Fruit fly (Drosophila melanogaster) whole organism, wandering third instar larva: Measurements from ENCODE around the gene CG6700.

ENCODE experiments used
- Abd-B ChIP-seq: fragments of >200 bp; optimal IDR thresholded peaks from 2 replicates; lab custom pipeline; 2017; ENCODE audit warnings: missing biosample characterization, missing genetic modification characterization
- CG32264 ChIP-seq: fragments of 200-800 bp; sonication (Bioruptor generic); optimal IDR thresholded peaks from 2 replicates; lab custom pipeline; 2016; ENCODE audit warnings: missing biosample characterization, missing genetic modification characterization
- CG9705 ChIP-seq: fragments of 200-800 bp; sonication (Bioruptor generic); optimal IDR thresholded peaks from 2 replicates; lab custom pipeline; 2018; ENCODE audit warnings: missing biosample characterization, mild to moderate bottlenecking, missing genetic modification characterization
- Dfd ChIP-seq: fragments of >200 bp; optimal IDR thresholded peaks from 2 replicates; lab custom pipeline; 2017; ENCODE audit warnings: missing biosample characterization, missing genetic modification characterization
- GATAd ChIP-seq: sonication (Bioruptor generic); optimal IDR thresholded peaks from 2 replicates; lab custom pipeline; 2016; ENCODE audit warnings: missing biosample characterization, missing genetic modification characterization
- Hr78 ChIP-seq: fragments of >200 bp; optimal IDR thresholded peaks from 2 replicates; lab custom pipeline; 2017; ENCODE audit warnings: missing biosample characterization, missing genetic modification characterization
- Hr83 ChIP-seq: fragments of 200-300 bp; sonication (Bioruptor generic); optimal IDR thresholded peaks from 2 replicates; lab custom pipeline; 2016; ENCODE audit warnings: missing biosample characterization, mild to moderate bottlenecking, missing genetic modification characterization, moderate library complexity; ENCODE audit not compliant: poor library complexity, severe bottlenecking
- Jra ChIP-seq: sonication (Bioruptor generic); optimal IDR thresholded peaks from 2 replicates; lab custom pipeline; 2016; ENCODE audit warnings: missing biosample characterization, missing genetic modification characterization
- Myc ChIP-seq: fragments of >200 bp; optimal IDR thresholded peaks from 2 replicates; lab custom pipeline; 2017
- N ChIP-seq: fragments of >200 bp; optimal IDR thresholded peaks from 2 replicates; lab custom pipeline; 2018; ENCODE audit warnings: missing biosample characterization, missing external identifiers, missing genetic modification characterization
- OdsH ChIP-seq: fragments of 200-800 bp; sonication (Bioruptor generic); optimal IDR thresholded peaks from 2 replicates; lab custom pipeline; 2016; ENCODE audit warnings: missing biosample characterization, mild to moderate bottlenecking, missing genetic modification characterization
- Rel ChIP-seq, 2 experiments: fragments of 200-800 bp; sonication (Bioruptor generic) in 1 of 2; optimal IDR thresholded peaks; 2 replicates in 1 of 2; 3 replicates in 1 of 2; lab custom pipeline; 2016 to 2019; ENCODE audit warnings: mild to moderate bottlenecking in 2 of 2, missing biosample characterization in 2 of 2, missing genetic modification characterization in 2 of 2, moderate library complexity in 1 of 2
- Sp1 ChIP-seq: fragments of 200-800 bp; sonication (Bioruptor generic); optimal IDR thresholded peaks from 3 replicates; lab custom pipeline; 2019; ENCODE audit warnings: missing biosample characterization, mild to moderate bottlenecking, missing genetic modification characterization, moderate library complexity
- Vsx2 ChIP-seq: fragments of 200-300, 225-300 bp; sonication (Bioruptor generic); optimal IDR thresholded peaks from 2 replicates; lab custom pipeline; 2018; ENCODE audit warnings: missing biosample characterization, missing genetic modification characterization; ENCODE audit not compliant: partially characterized antibody
- br ChIP-seq: fragments of 200-800 bp; sonication (Bioruptor generic); optimal IDR thresholded peaks from 2 replicates; lab custom pipeline; 2016; ENCODE audit warnings: missing biosample characterization, missing genetic modification characterization
- brk ChIP-seq: fragments of 200-800 bp; sonication (Bioruptor generic); optimal IDR thresholded peaks from 2 replicates; lab custom pipeline; 2016; ENCODE audit warnings: missing biosample characterization, mild to moderate bottlenecking, missing genetic modification characterization
- dl ChIP-seq, 2 experiments: fragments of 175-275, 200-275 bp in 1 of 2; fragments of 200-275 bp in 1 of 2; sonication (Bioruptor generic); optimal IDR thresholded peaks; lab custom pipeline; 2018; ENCODE audit warnings: mild to moderate bottlenecking in 2 of 2, missing biosample characterization in 2 of 2, missing genetic modification characterization in 2 of 2, moderate library complexity in 2 of 2; ENCODE audit not compliant: partially characterized antibody in 2 of 2, insufficient read depth in 1 of 2
- dmrt93B ChIP-seq: fragments of 200-800 bp; sonication (Bioruptor generic); optimal IDR thresholded peaks from 2 replicates; lab custom pipeline; 2018; ENCODE audit warnings: missing biosample characterization, mild to moderate bottlenecking, missing genetic modification characterization
- dsf ChIP-seq: sonication (Bioruptor generic); optimal IDR thresholded peaks from 2 replicates; lab custom pipeline; 2016; ENCODE audit warnings: missing biosample characterization, missing genetic modification characterization, borderline replicate concordance
- ey ChIP-seq: fragments of 200-800 bp; sonication (Bioruptor generic); optimal IDR thresholded peaks from 2 replicates; lab custom pipeline; 2016; ENCODE audit warnings: missing biosample characterization, missing genetic modification characterization
- foxo ChIP-seq, 2 experiments: fragments of 200-800 bp; sonication (Bioruptor generic); optimal IDR thresholded peaks; 2 replicates in 1 of 2; 3 replicates in 1 of 2; lab custom pipeline; 2016 to 2017; ENCODE audit warnings: missing biosample characterization in 2 of 2, missing genetic modification characterization in 2 of 2
- fru ChIP-seq: fragments of 200-800 bp; sonication (Bioruptor generic); optimal IDR thresholded peaks from 3 replicates; lab custom pipeline; 2016; ENCODE audit warnings: missing biosample characterization, mild to moderate bottlenecking, missing genetic modification characterization
- h ChIP-seq: fragments of 200-800 bp; sonication (Bioruptor generic); optimal IDR thresholded peaks from 3 replicates; lab custom pipeline; 2016; ENCODE audit warnings: missing biosample characterization, mild to moderate bottlenecking, missing genetic modification characterization
- jim ChIP-seq: fragments of 175-275, 200-325 bp; sonication (Bioruptor generic); optimal IDR thresholded peaks from 2 replicates; lab custom pipeline; 2016; ENCODE audit warnings: missing biosample characterization, mild to moderate bottlenecking, missing genetic modification characterization
- lola ChIP-seq: fragments of >200 bp; optimal IDR thresholded peaks from 2 replicates; lab custom pipeline; 2017; ENCODE audit warnings: missing biosample characterization, missing genetic modification characterization
- psq ChIP-seq: fragments of 200-800 bp; sonication (Bioruptor generic); optimal IDR thresholded peaks from 3 replicates; lab custom pipeline; 2017; ENCODE audit warnings: missing biosample characterization, mild to moderate bottlenecking, missing genetic modification characterization, moderate library complexity
- rgr ChIP-seq: fragments of 200-800 bp; sonication (Bioruptor generic); optimal IDR thresholded peaks from 3 replicates; lab custom pipeline; 2016; ENCODE audit warnings: missing biosample characterization, mild to moderate bottlenecking, missing genetic modification characterization
- sage ChIP-seq: fragments of 200-800 bp; sonication (Bioruptor generic); optimal IDR thresholded peaks from 2 replicates; lab custom pipeline; 2016; ENCODE audit warnings: missing biosample characterization, mild to moderate bottlenecking, missing genetic modification characterization
- tai ChIP-seq: sonication (Bioruptor generic); optimal IDR thresholded peaks from 2 replicates; lab custom pipeline; 2016; ENCODE audit warnings: missing biosample characterization, missing genetic modification characterization
- usp ChIP-seq: fragments of >200 bp; optimal IDR thresholded peaks from 2 replicates; lab custom pipeline; 2017; ENCODE audit warnings: missing biosample characterization, missing genetic modification characterization
- woc ChIP-seq: sonication (Bioruptor generic); optimal IDR thresholded peaks from 2 replicates; lab custom pipeline; 2016; ENCODE audit warnings: missing biosample characterization, mild to moderate bottlenecking, missing genetic modification characterization

Gene CG6700

dm6 chr2L:10842326-10842725, at the start of gene CG6700:
TSS of gene CG6700 (minus strand) at chr2L:10842597.
- TF ChIP-seq OdsH (GFP tag; lab: Kevin White, UChicago), result peak; percentile 22
- TF ChIP-seq psq (GFP tag; lab: Kevin White, UChicago), result peak; percentile 43
- no peak for TF ChIP-seq brk
- no peak for TF ChIP-seq lola (GFP tag; lab: Kevin White, UChicago)
- TF ChIP-seq br, result no peak
- TF ChIP-seq Hr78 (GFP tag; lab: Kevin White, UChicago), result no peak
- no peak for TF ChIP-seq dmrt93B (GFP tag; lab: Kevin White, UChicago)
- TF ChIP-seq ey, result no peak
- no peak for TF ChIP-seq dl (GFP tag; optimal IDR thresholded peaks at IDR 0.05; lab: Kevin White, UChicago; ENCODE audit: insufficient read depth in 1 of 2, partially characterized antibody in 2 of 2)

dm6 chr2L:10888827-10889226, 46.4 kb upstream of the CG6700 start, which contains the start of gene CG14071:
TSS of gene CG14071 (minus strand) at chr2L:10888927.
- TF ChIP-seq jim (GFP tag; lab: Kevin White, UChicago) (no peak), GATAd (GFP tag; lab: Kevin White, UChicago) (no peak), Jra (GFP tag; lab: Kevin White, UChicago) (no peak), CG32264 (GFP tag; lab: Kevin White, UChicago) (no peak), brk (no peak), ey (no peak), sage (GFP tag; lab: Kevin White, UChicago) (no peak), Vsx2 (GFP tag; lab: Kevin White, UChicago) (no peak), Sp1 (GFP tag; lab: Kevin White, UChicago) (no peak), Myc (no peak), dsf (no peak), tai (GFP tag; lab: Kevin White, UChicago) (no peak), fru (GFP tag; lab: Kevin White, UChicago) (no peak), Hr83 (GFP tag; lab: Kevin White, UChicago) (no peak), foxo (GFP tag; optimal IDR thresholded peaks at IDR 0.05; lab: Kevin White, UChicago) (no peak), CG9705 (no peak), usp (GFP tag; lab: Kevin White, UChicago) (no peak), psq (GFP tag; lab: Kevin White, UChicago) (no peak), Hr78 (GFP tag; lab: Kevin White, UChicago) (no peak), Dfd (GFP tag; lab: Kevin White, UChicago) (no peak)

dm6 chr2L:10869867-10870266, 27.5 kb upstream of the CG6700 start, which contains the start of gene CG12517:
TSS of gene CG12517 (plus strand) at chr2L:10870167.
- TF ChIP-seq Jra (GFP tag; lab: Kevin White, UChicago), result no peak
- TF ChIP-seq h (GFP tag; lab: Kevin White, UChicago), result no peak
- TF ChIP-seq OdsH (GFP tag; lab: Kevin White, UChicago), result no peak
- no peak for TF ChIP-seq woc
- TF ChIP-seq jim (GFP tag; lab: Kevin White, UChicago), result no peak
- no peak for TF ChIP-seq psq (GFP tag; lab: Kevin White, UChicago)
- no peak for TF ChIP-seq N (GFP tag; lab: Kevin White, UChicago)
- no peak for TF ChIP-seq lola (GFP tag; lab: Kevin White, UChicago)
- TF ChIP-seq rgr (GFP tag; lab: Kevin White, UChicago), result no peak
- no peak for TF ChIP-seq sage (GFP tag; lab: Kevin White, UChicago)
- no peak for TF ChIP-seq tai (GFP tag; lab: Kevin White, UChicago)
- TF ChIP-seq Vsx2 (GFP tag; lab: Kevin White, UChicago), result no peak
- TF ChIP-seq Abd-B (GFP tag; lab: Kevin White, UChicago), result no peak
- no peak for TF ChIP-seq usp (GFP tag; lab: Kevin White, UChicago)
- no peak for TF ChIP-seq foxo (GFP tag; optimal IDR thresholded peaks at IDR 0.05; lab: Kevin White, UChicago)
- TF ChIP-seq Rel (GFP tag; optimal IDR thresholded peaks at IDR 0.05; lab: Kevin White, UChicago), result no peak
- no peak for TF ChIP-seq Rel (tag; optimal IDR thresholded peaks at IDR 0.05; lab: Kevin White, UChicago)
- no peak for TF ChIP-seq CG9705
